Fruit fly (Drosophila melanogaster) whole organism, embryonic: ENCODE measurements around the gene Pcd.

ENCODE experiments used
- CG10462 ChIP-seq: fragments of 200-800 bp; sonication (Bioruptor generic); optimal IDR thresholded peaks from 2 replicates; lab custom pipeline; 2016; ENCODE audit warnings: missing biosample characterization, missing genetic modification characterization
- CG11093 ChIP-seq: fragments of 200-800 bp; sonication (Bioruptor generic); IDR thresholded peaks from 3 replicates; pipeline ENCODE4 v1.3.6; 2022; ENCODE audit warnings: missing biosample characterization, missing genetic modification characterization
- CG12769 ChIP-seq: fragments of 200-800 bp; sonication (Bioruptor generic); optimal IDR thresholded peaks from 2 replicates; lab custom pipeline; 2019; ENCODE audit warnings: missing biosample characterization, mild to moderate bottlenecking, missing genetic modification characterization, moderate library complexity
- CG15696 ChIP-seq: fragments of 200-800 bp; sonication (Bioruptor generic); optimal IDR thresholded peaks from 2 replicates; lab custom pipeline; 2019; ENCODE audit warnings: missing biosample characterization, mild to moderate bottlenecking, missing genetic modification characterization, moderate library complexity
- CG17361 ChIP-seq: fragments of 200-800 bp; sonication (Bioruptor generic); IDR thresholded peaks from 3 replicates; pipeline ENCODE4 v1.3.6; 2022; ENCODE audit warnings: missing biosample characterization, missing genetic modification characterization
- CG18262 ChIP-seq: fragments of 200-800 bp; optimal IDR thresholded peaks from 3 replicates; lab custom pipeline; 2019; ENCODE audit warnings: missing biosample characterization, mild to moderate bottlenecking, missing genetic modification characterization, moderate library complexity
- CG2712 ChIP-seq: fragments of 200-800 bp; optimal IDR thresholded peaks from 3 replicates; lab custom pipeline; 2019; ENCODE audit warnings: missing biosample characterization, mild to moderate bottlenecking, missing genetic modification characterization, moderate library complexity
- CG3163 ChIP-seq: fragments of 200-800 bp; sonication (Bioruptor generic); optimal IDR thresholded peaks from 3 replicates; lab custom pipeline; 2016; ENCODE audit warnings: missing biosample characterization, missing genetic modification characterization
- CG3847 ChIP-seq: fragments of 200-800 bp; sonication (Bioruptor generic); IDR thresholded peaks from 2 replicates; pipeline ENCODE4 v1.3.6; 2022; ENCODE audit warnings: missing biosample characterization, missing genetic modification characterization
- CG4424 ChIP-seq: fragments of 200-800 bp; sonication (Bioruptor generic); optimal IDR thresholded peaks from 3 replicates; lab custom pipeline; 2016; ENCODE audit warnings: missing biosample characterization, missing genetic modification characterization
- CG4730 ChIP-seq: fragments of 200-800 bp; sonication (Bioruptor generic); IDR thresholded peaks from 2 replicates; pipeline ENCODE4 v1.3.6; 2022; ENCODE audit warnings: missing biosample characterization, missing genetic modification characterization
- CG6175 ChIP-seq: fragments of 200-800 bp; sonication (Bioruptor generic); IDR thresholded peaks from 3 replicates; pipeline ENCODE4 v1.3.6; 2022; ENCODE audit warnings: missing biosample characterization, missing genetic modification characterization
- CG6689 ChIP-seq: fragments of 200-800 bp; sonication (Bioruptor generic); IDR thresholded peaks from 2 replicates; pipeline ENCODE4 v1.3.6; 2022; ENCODE audit warnings: missing biosample characterization, missing genetic modification characterization
- CG8765 ChIP-seq: fragments of 200-800 bp; sonication (Bioruptor generic); IDR thresholded peaks from 2 replicates; pipeline ENCODE4 v1.3.6; 2022; ENCODE audit warnings: missing biosample characterization, missing genetic modification characterization
- CG9215 ChIP-seq: fragments of 200-800 bp; sonication (Bioruptor generic); IDR thresholded peaks from 2 replicates; pipeline ENCODE4 v1.3.6; 2022; ENCODE audit warnings: missing biosample characterization, missing genetic modification characterization
- CoRest ChIP-seq: fragments of 200-800 bp; sonication (Bioruptor generic); optimal IDR thresholded peaks from 3 replicates; lab custom pipeline; 2018; ENCODE audit warnings: missing biosample characterization, mild to moderate bottlenecking, missing genetic modification characterization, moderate library complexity
- Dek ChIP-seq: fragments of 200-800 bp; sonication (Bioruptor generic); optimal IDR thresholded peaks from 3 replicates; lab custom pipeline; 2019; ENCODE audit warnings: missing biosample characterization, mild to moderate bottlenecking, missing genetic modification characterization, moderate library complexity
- E2f2 ChIP-seq: fragments of 200-800 bp; sonication (Bioruptor generic); IDR thresholded peaks from 2 replicates; pipeline ENCODE4 v1.3.6; 2022; ENCODE audit warnings: missing biosample characterization, missing genetic modification characterization
- Ets97D ChIP-seq: fragments of 200-800 bp; sonication (Bioruptor generic); optimal IDR thresholded peaks from 3 replicates; lab custom pipeline; 2016; ENCODE audit warnings: missing biosample characterization, missing genetic modification characterization
- Hey ChIP-seq: fragments of 200-800 bp; sonication (Bioruptor generic); optimal IDR thresholded peaks from 3 replicates; lab custom pipeline; 2018; ENCODE audit warnings: missing biosample characterization, mild to moderate bottlenecking, missing genetic modification characterization
- HmgD ChIP-seq: fragments of 200-800 bp; sonication (Bioruptor generic); optimal IDR thresholded peaks from 3 replicates; lab custom pipeline; 2016; ENCODE audit warnings: missing biosample characterization, missing genetic modification characterization
- Hr39 ChIP-seq: fragments of >200 bp; optimal IDR thresholded peaks from 2 replicates; lab custom pipeline; 2017
- MBD-R2 ChIP-seq: fragments of 200-800 bp; sonication (Bioruptor generic); IDR thresholded peaks from 2 replicates; pipeline ENCODE4 v1.3.6; 2022; ENCODE audit warnings: missing biosample characterization, missing genetic modification characterization
- Med ChIP-seq: fragments of 200-800 bp; sonication (Bioruptor generic); peaks from one replicate; lab custom pipeline; 2016; ENCODE audit warnings: missing biosample characterization, missing genetic modification characterization, mild to moderate bottlenecking, inconsistent platforms, moderate library complexity
- NK7.1 ChIP-seq: fragments of 200-800 bp; sonication (Bioruptor generic); optimal IDR thresholded peaks from 3 replicates; lab custom pipeline; 2016; ENCODE audit warnings: missing biosample characterization, missing genetic modification characterization
- Nf-YB ChIP-seq: fragments of 200-800 bp; sonication (Bioruptor generic); optimal IDR thresholded peaks from 3 replicates; lab custom pipeline; 2019; ENCODE audit warnings: missing biosample characterization, mild to moderate bottlenecking, missing genetic modification characterization, moderate library complexity
- Opbp ChIP-seq: fragments of 200-800 bp; sonication (Bioruptor generic); IDR thresholded peaks from 3 replicates; pipeline ENCODE4 v1.3.6; 2022; ENCODE audit warnings: missing biosample characterization, missing genetic modification characterization; ENCODE audit not compliant: partially characterized antibody
- Poxn ChIP-seq: fragments of 200-800 bp; sonication (Bioruptor generic); IDR thresholded peaks from 2 replicates; pipeline ENCODE4 v1.3.6; 2022; ENCODE audit warnings: missing biosample characterization, missing genetic modification characterization
- Ptx1 ChIP-seq: fragments of 200-800 bp; sonication (Bioruptor generic); IDR thresholded peaks from 2 replicates; pipeline ENCODE4 v1.3.6; 2022; ENCODE audit warnings: missing biosample characterization, missing genetic modification characterization
- Side ChIP-seq: fragments of 200-800 bp; sonication (Bioruptor generic); optimal IDR thresholded peaks from 2 replicates; lab custom pipeline; 2016; ENCODE audit warnings: missing biosample characterization, missing genetic modification characterization
- TFAM ChIP-seq: fragments of 200-800 bp; sonication (Bioruptor generic); optimal IDR thresholded peaks from 2 replicates; lab custom pipeline; 2017; ENCODE audit warnings: missing biosample characterization, missing genetic modification characterization, inconsistent platforms
- Trl ChIP-seq, 3 experiments: fragments of >200 bp in 2 of 3; fragments of 200-800 bp in 1 of 3; sonication (Bioruptor generic) in 1 of 3; optimal IDR thresholded peaks; 2 replicates in 1 of 3; 3 replicates in 2 of 3; lab custom pipeline; 2016 to 2017; ENCODE audit warnings: missing biosample characterization in 1 of 3, missing genetic modification characterization in 1 of 3
- Vsx1 ChIP-seq: fragments of 200-800 bp; sonication (Bioruptor generic); optimal IDR thresholded peaks from 2 replicates; lab custom pipeline; 2017; ENCODE audit warnings: missing biosample characterization, mild to moderate bottlenecking, missing genetic modification characterization, missing genetic modification reagents
- bcd ChIP-seq: fragments of 200-800 bp; sonication (Bioruptor generic); optimal IDR thresholded peaks from 2 replicates; lab custom pipeline; 2017; ENCODE audit warnings: missing biosample characterization, mild to moderate bottlenecking, missing genetic modification characterization
- chinmo ChIP-seq: fragments of 200-800 bp; sonication (Bioruptor generic); IDR thresholded peaks from 4 replicates; pipeline ENCODE4 v1.3.6; 2022; ENCODE audit warnings: missing biosample characterization, missing genetic modification characterization; ENCODE audit not compliant: partially characterized antibody
- fd102C ChIP-seq: fragments of 200-800 bp; sonication (Bioruptor generic); optimal IDR thresholded peaks from 2 replicates; lab custom pipeline; 2018; ENCODE audit warnings: missing biosample characterization, mild to moderate bottlenecking, missing genetic modification characterization, moderate library complexity
- gcm2 ChIP-seq: fragments of 200-800 bp; sonication (Bioruptor generic); optimal IDR thresholded peaks from 2 replicates; lab custom pipeline; 2016; ENCODE audit warnings: missing biosample characterization, missing genetic modification characterization
- grn ChIP-seq: fragments of 200-800 bp; sonication (Bioruptor generic); optimal IDR thresholded peaks from 3 replicates; lab custom pipeline; 2017; ENCODE audit warnings: missing biosample characterization, missing genetic modification characterization
- gt ChIP-seq: fragments of 200-800 bp; sonication (Bioruptor generic); IDR thresholded peaks from 2 replicates; pipeline ENCODE4 v1.3.6; 2022; ENCODE audit warnings: missing biosample characterization, missing genetic modification characterization
- hth ChIP-seq: fragments of >200 bp; optimal IDR thresholded peaks from 2 replicates; lab custom pipeline; 2017; ENCODE audit warnings: inconsistent platforms
- kah ChIP-seq: fragments of 200-800 bp; sonication (Bioruptor generic); optimal IDR thresholded peaks from 2 replicates; lab custom pipeline; 2018; ENCODE audit warnings: missing biosample characterization, mild to moderate bottlenecking, missing genetic modification characterization
- lab ChIP-seq: fragments of 200-800 bp; sonication (Bioruptor generic); optimal IDR thresholded peaks from 3 replicates; lab custom pipeline; 2017; ENCODE audit warnings: missing biosample characterization, missing genetic modification characterization, mild to moderate bottlenecking, moderate library complexity, missing genetic modification reagents
- lilli ChIP-seq: fragments of 200-800 bp; sonication (Bioruptor generic); optimal IDR thresholded peaks from 3 replicates; lab custom pipeline; 2016; ENCODE audit warnings: missing biosample characterization, missing genetic modification characterization
- odd ChIP-seq: fragments of 200-800 bp; sonication (Bioruptor generic); optimal IDR thresholded peaks from 2 replicates; lab custom pipeline; 2017; ENCODE audit warnings: missing biosample characterization, mild to moderate bottlenecking, missing genetic modification characterization
- pita ChIP-seq: fragments of 200-800 bp; sonication (Bioruptor generic); optimal IDR thresholded peaks from 2 replicates; lab custom pipeline; 2017; ENCODE audit warnings: missing biosample characterization, mild to moderate bottlenecking, missing genetic modification characterization
- psq ChIP-seq: fragments of 200-800 bp; sonication (Bioruptor generic); optimal IDR thresholded peaks from 2 replicates; lab custom pipeline; 2017; ENCODE audit warnings: missing biosample characterization, missing genetic modification characterization
- ranshi ChIP-seq: fragments of 200-800 bp; sonication (Bioruptor generic); IDR thresholded peaks from 2 replicates; pipeline ENCODE4 v1.3.6; 2022; ENCODE audit warnings: missing biosample characterization, missing genetic modification characterization
- sc ChIP-seq, 3 experiments: fragments of >200 bp in 2 of 3; fragments of 200-800 bp in 1 of 3; sonication (Bioruptor generic) in 1 of 3; optimal IDR thresholded peaks; 2 replicates in 2 of 3; 3 replicates in 1 of 3; lab custom pipeline; 2017; ENCODE audit warnings: mild to moderate bottlenecking in 1 of 3, missing biosample characterization in 1 of 3, missing genetic modification characterization in 1 of 3, missing genetic modification reagents in 1 of 3
- sima ChIP-seq: fragments of 200-800 bp; sonication (Bioruptor generic); optimal IDR thresholded peaks from 2 replicates; lab custom pipeline; 2016; ENCODE audit warnings: missing biosample characterization, missing genetic modification characterization
- ssp ChIP-seq: fragments of 200-800 bp; sonication (Bioruptor generic); IDR thresholded peaks from 2 replicates; pipeline ENCODE4 v1.3.6; 2022; ENCODE audit warnings: missing biosample characterization, missing genetic modification characterization
- stwl ChIP-seq: fragments of 200-800 bp; sonication (Bioruptor generic); optimal IDR thresholded peaks from 3 replicates; lab custom pipeline; 2018; ENCODE audit warnings: missing biosample characterization, mild to moderate bottlenecking, missing genetic modification characterization, moderate library complexity
- unpg ChIP-seq: fragments of 200-800 bp; sonication (Bioruptor generic); optimal IDR thresholded peaks from 3 replicates; lab custom pipeline; 2018; ENCODE audit warnings: missing biosample characterization, mild to moderate bottlenecking, missing genetic modification characterization, moderate library complexity

The Pcd gene

DNA sequence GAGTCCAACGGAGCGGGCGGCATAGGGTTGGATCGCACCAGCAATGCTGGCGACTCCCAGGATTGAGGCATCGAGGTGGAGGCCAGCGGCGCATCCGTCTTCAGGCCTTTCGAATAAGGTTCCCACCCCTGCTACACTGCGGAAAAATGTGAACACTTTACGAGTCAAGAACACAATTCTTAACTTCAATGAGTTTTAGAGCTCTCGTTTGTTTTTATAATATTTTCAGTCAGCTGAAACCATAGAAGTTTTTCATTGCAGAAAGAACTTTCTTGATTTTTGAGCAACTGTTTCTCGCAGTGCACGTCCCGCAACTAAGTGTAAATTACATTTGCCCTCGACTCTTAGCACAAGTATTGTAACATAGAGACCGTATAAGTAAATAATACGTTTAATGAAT is 26.6 kb upstream of the Pcd start (continued):
- TF ChIP-seq ssp (GFP tag; lab: Robert Waterston, UW) (0 out of 2 replicates have a peak, but pooled peaks have one; percentile 14), CG9215 (GFP tag; lab: Robert Waterston, UW) (no peak), sima (no peak), sc (optimal IDR thresholded peaks at IDR 0.05; lab: Kevin White, UChicago) (no peak), sc (GFP tag; optimal IDR thresholded peaks at IDR 0.05; lab: Kevin White, UChicago) (no peak), E2f2 (GFP tag; lab: Robert Waterston, UW) (no peak), CG15696 (tag; lab: Kevin White, UChicago) (peak; percentile 58), gt (no peak), TFAM (GFP tag; lab: Kevin White, UChicago) (no peak), Dek (tag; lab: Kevin White, UChicago) (no peak), Hr39 (lab: Kevin White, UChicago) (no peak), Hey (tag; lab: Kevin White, UChicago) (no peak), Poxn (GFP tag; lab: Robert Waterston, UW) (no peak), psq (GFP tag; lab: Kevin White, UChicago) (no peak), HmgD (GFP tag; lab: Kevin White, UChicago) (no peak), CG4424 (GFP tag; lab: Kevin White, UChicago) (peak; percentile 36), Trl (optimal IDR thresholded peaks at IDR 0.05; lab: Kevin White, UChicago) (no peak), Trl (GFP tag; optimal IDR thresholded peaks at IDR 0.05; lab: Kevin White, UChicago) (no peak), gcm2 (GFP tag; lab: Kevin White, UChicago) (no peak), CG6689 (GFP tag; lab: Robert Waterston, UW) (0 out of 2 replicates have a peak, but pooled peaks have one; percentile 20), Vsx1 (no peak), odd (no peak), lilli (GFP tag; lab: Kevin White, UChicago) (no peak), hth (lab: Kevin White, UChicago) (no peak), CG3847 (GFP tag; lab: Robert Waterston, UW) (no peak), fd102C (GFP tag; lab: Kevin White, UChicago) (peak; percentile 28), CG12769 (no peak), chinmo (GFP tag; lab: Robert Waterston, UW) (no peak), CG8765 (GFP tag; lab: Robert Waterston, UW) (peak; percentile 61; the same call in 1 of the 2 replicates), lab (GFP tag; lab: Kevin White, UChicago) (no peak), Nf-YB (peak; percentile 17), Ets97D (GFP tag; lab: Kevin White, UChicago) (no peak), CG17361 (GFP tag; lab: Robert Waterston, UW) (0 out of 3 replicates have a peak, but pooled peaks have one; percentile 13), CG6175 (no peak), grn (GFP tag; lab: Kevin White, UChicago) (no peak), stwl (tag; lab: Kevin White, UChicago) (no peak), NK7.1 (GFP tag; lab: Kevin White, UChicago) (no peak), CoRest (tag; lab: Kevin White, UChicago) (no peak), MBD-R2 (GFP tag; lab: Robert Waterston, UW) (no peak), unpg (peak; percentile 22), ranshi (no peak), bcd (GFP tag; lab: Kevin White, UChicago) (no peak), CG4730 (GFP tag; lab: Robert Waterston, UW) (no peak), Med (GFP tag; lab: Kevin White, UChicago) (peak; percentile 68), CG2712 (peak; percentile 55), CG3163 (no peak), CG10462 (GFP tag; lab: Kevin White, UChicago) (no peak), Side (GFP tag; lab: Kevin White, UChicago) (no peak), Ptx1 (no peak), kah (GFP tag; lab: Kevin White, UChicago) (no peak), CG18262 (tag; lab: Kevin White, UChicago) (peak; percentile 38), Opbp (no peak), CG11093 (GFP tag; lab: Robert Waterston, UW) (no peak), pita (GFP tag; lab: Kevin White, UChicago) (no peak)
